Worm (Caenorhabditis elegans) whole organism, young adult: Measurements from ENCODE around the gene C25H3.17.
A peak's percentile ranks its signal among the peaks of the same experiment; 100 is the strongest.

Experiments used
- B0019.2 ChIP-seq: fragments of 200-800 bp; sonication (Bioruptor generic); conservative IDR thresholded peaks from 2 replicates; pipeline ENCODE4 v1.3.6; 2022; ENCODE audit warnings: missing genetic modification reagents, missing genetic modification characterization, missing compliant biosample characterization
- B0261.1 ChIP-seq: sonication (generic microtip); optimal IDR thresholded peaks from 2 replicates; lab custom pipeline; 2016; ENCODE audit warnings: mild to moderate bottlenecking, missing genetic modification characterization, moderate library complexity, missing compliant biosample characterization
- F22D6.2 ChIP-seq: sonication (generic microtip); optimal IDR thresholded peaks from 2 replicates; lab custom pipeline; 2016; ENCODE audit warnings: mild to moderate bottlenecking, missing genetic modification characterization, missing compliant biosample characterization
- F33H1.4 ChIP-seq: fragments of 200-800 bp; sonication (Bioruptor generic); IDR thresholded peaks from 2 replicates; pipeline ENCODE4 v1.3.6; 2022; ENCODE audit warnings: missing genetic modification reagents, missing genetic modification characterization, missing compliant biosample characterization
- F49E8.2 ChIP-seq: sonication (generic microtip); optimal IDR thresholded peaks from 3 replicates; lab custom pipeline; 2017; ENCODE audit warnings: missing genetic modification characterization, mild to moderate bottlenecking, missing compliant biosample characterization, antibody characterized with exemption, moderate library complexity; ENCODE audit not compliant: insufficient read depth
- F55B11.4 ChIP-seq: sonication (generic microtip); optimal IDR thresholded peaks from 2 replicates; lab custom pipeline; 2016; ENCODE audit warnings: missing compliant biosample characterization, missing genetic modification characterization, borderline replicate concordance; ENCODE audit not compliant: insufficient read depth
- F57A8.1 ChIP-seq: fragments of 200-800 bp; sonication (Bioruptor generic); optimal IDR thresholded peaks from 2 replicates; lab custom pipeline; 2018; ENCODE audit warnings: mild to moderate bottlenecking, missing genetic modification characterization, moderate library complexity, missing compliant biosample characterization
- F57C9.4 ChIP-seq: sonication (generic microtip); optimal IDR thresholded peaks from 2 replicates; lab custom pipeline; 2017; ENCODE audit warnings: mild to moderate bottlenecking, missing genetic modification characterization, missing compliant biosample characterization
- K12H6.12 ChIP-seq: fragments of 200-800 bp; sonication (Bioruptor generic); optimal IDR thresholded peaks from 2 replicates; lab custom pipeline; 2018; ENCODE audit warnings: mild to moderate bottlenecking, missing genetic modification characterization, missing compliant biosample characterization
- Y53F4B.3 ChIP-seq: fragments of 200-800 bp; sonication (Bioruptor generic); IDR thresholded peaks from 2 replicates; pipeline ENCODE4 v1.3.6; 2022; ENCODE audit warnings: missing genetic modification reagents, missing genetic modification characterization, missing compliant biosample characterization
- Y53G8AR.9 ChIP-seq: fragments of 200-800 bp; sonication (Bioruptor generic); conservative IDR thresholded peaks from 2 replicates; pipeline ENCODE4 v1.3.6; 2022; ENCODE audit warnings: missing genetic modification reagents, missing genetic modification characterization, missing compliant biosample characterization
- Y79H2A.3 ChIP-seq: fragments of 200-800 bp; sonication (Bioruptor generic); conservative IDR thresholded peaks from 2 replicates; pipeline ENCODE4 v1.3.6; 2022; ENCODE audit warnings: missing genetic modification reagents, missing genetic modification characterization, missing compliant biosample characterization
- atf-7 ChIP-seq: sonication (generic microtip); optimal IDR thresholded peaks from 2 replicates; lab custom pipeline; 2017; ENCODE audit warnings: mild to moderate bottlenecking, missing genetic modification characterization, missing compliant biosample characterization
- athp-1 ChIP-seq: sonication (generic microtip); optimal IDR thresholded peaks from 2 replicates; lab custom pipeline; 2017; ENCODE audit warnings: mild to moderate bottlenecking, missing genetic modification characterization, missing compliant biosample characterization
- attf-3 ChIP-seq: fragments of 200-800 bp; sonication (Bioruptor generic); conservative IDR thresholded peaks from 2 replicates; pipeline ENCODE4 v1.3.6; 2022; ENCODE audit warnings: missing genetic modification reagents, missing genetic modification characterization, missing compliant biosample characterization
- ceh-100 ChIP-seq: fragments of 200-800 bp; sonication (Bioruptor generic); IDR thresholded peaks from 2 replicates; pipeline ENCODE4 v1.3.6; 2022; ENCODE audit warnings: missing genetic modification reagents, missing genetic modification characterization, missing compliant biosample characterization
- ceh-27 ChIP-seq: fragments of 200-800 bp; sonication (Bioruptor generic); optimal IDR thresholded peaks from 2 replicates; lab custom pipeline; 2018; ENCODE audit warnings: mild to moderate bottlenecking, missing genetic modification characterization, moderate library complexity, missing compliant biosample characterization
- ceh-58 ChIP-seq: fragments of 200-800 bp; sonication (Bioruptor generic); IDR thresholded peaks from 2 replicates; pipeline ENCODE4 v1.3.6; 2022; ENCODE audit warnings: missing genetic modification characterization, missing compliant biosample characterization
- chd-7 ChIP-seq: sonication (generic microtip); optimal IDR thresholded peaks from 2 replicates; lab custom pipeline; 2016; ENCODE audit warnings: mild to moderate bottlenecking, missing genetic modification characterization, moderate library complexity, missing compliant biosample characterization
- dox-1 ChIP-seq: fragments of 200-800 bp; sonication (Bioruptor generic); IDR thresholded peaks from 2 replicates; pipeline ENCODE4 v1.3.6; 2022; ENCODE audit warnings: missing genetic modification reagents, missing genetic modification characterization, missing compliant biosample characterization
- egl-18 ChIP-seq: fragments of 200-800 bp; sonication (Bioruptor generic); IDR thresholded peaks from 2 replicates; pipeline ENCODE4 v1.3.6; 2022; ENCODE audit warnings: missing genetic modification reagents, missing genetic modification characterization, missing compliant biosample characterization
- ekl-4 ChIP-seq: fragments of 200-800 bp; sonication (Bioruptor generic); IDR thresholded peaks from 2 replicates; pipeline ENCODE4 v1.3.6; 2022; ENCODE audit warnings: missing genetic modification reagents, missing genetic modification characterization, missing compliant biosample characterization
- gei-17 ChIP-seq: fragments of 200-800 bp; sonication (Bioruptor generic); optimal IDR thresholded peaks from 2 replicates; lab custom pipeline; 2018; ENCODE audit warnings: mild to moderate bottlenecking, missing genetic modification characterization, missing compliant biosample characterization
- him-1 ChIP-seq: sonication (generic microtip); optimal IDR thresholded peaks from 2 replicates; lab custom pipeline; 2016; ENCODE audit warnings: missing genotype, missing genetic modification reagents, missing genetic modification characterization, missing compliant biosample characterization
- hmg-1.2 ChIP-seq: fragments of 200-800 bp; sonication (Bioruptor generic); IDR thresholded peaks from 2 replicates; pipeline ENCODE4 v1.3.6; 2022; ENCODE audit warnings: missing genetic modification reagents, missing genetic modification characterization, missing compliant biosample characterization
- hmg-20 ChIP-seq: fragments of 200-800 bp; sonication (Bioruptor generic); IDR thresholded peaks from 2 replicates; pipeline ENCODE4 v1.3.6; 2022; ENCODE audit warnings: missing genetic modification reagents, missing genetic modification characterization, missing compliant biosample characterization
- let-526 ChIP-seq: fragments of 200-800 bp; sonication (Bioruptor generic); IDR thresholded peaks from 2 replicates; pipeline ENCODE4 v1.3.6; 2022; ENCODE audit warnings: missing genetic modification reagents, missing genetic modification characterization, missing compliant biosample characterization
- let-607 ChIP-seq, 2 experiments: fragments of 200-800 bp in 1 of 2; sonication (Bioruptor generic) in 1 of 2; sonication (generic microtip) in 1 of 2; optimal IDR thresholded peaks; 2 replicates each; lab custom pipeline; 2016 to 2018; ENCODE audit warnings: mild to moderate bottlenecking in 2 of 2, missing compliant biosample characterization in 2 of 2, missing genetic modification characterization in 2 of 2, moderate library complexity in 2 of 2, missing genotype in 1 of 2
- lin-35 ChIP-seq, 3 experiments: fragments of 150-350 bp in 2 of 3; sonication (generic microtip) in 1 of 3; optimal IDR thresholded peaks; 2 replicates each; lab custom pipeline; 2014 to 2018; ENCODE audit warnings: missing biosample characterization in 3 of 3, missing genetic modification characterization in 3 of 3, missing genetic modification reagents in 3 of 3
- lsl-1 ChIP-seq: fragments of 200-800 bp; sonication (Bioruptor generic); optimal IDR thresholded peaks from 2 replicates; lab custom pipeline; 2018; ENCODE audit warnings: mild to moderate bottlenecking, missing genetic modification characterization, moderate library complexity, missing compliant biosample characterization
- madf-3 ChIP-seq: fragments of 200-800 bp; sonication (Bioruptor generic); IDR thresholded peaks from 2 replicates; pipeline ENCODE4 v1.3.6; 2022; ENCODE audit warnings: missing genetic modification reagents, missing genetic modification characterization, missing compliant biosample characterization
- madf-6 ChIP-seq: fragments of 200-800 bp; sonication (Bioruptor generic); IDR thresholded peaks from 2 replicates; pipeline ENCODE4 v1.3.6; 2022; ENCODE audit warnings: missing genetic modification reagents, missing genetic modification characterization, missing compliant biosample characterization
- mes-4 ChIP-seq: sonication (generic microtip); optimal IDR thresholded peaks from 2 replicates; lab custom pipeline; 2016; ENCODE audit warnings: missing genotype, missing genetic modification characterization, missing compliant biosample characterization
- nfyb-1 ChIP-seq: fragments of 200-800 bp; sonication (Bioruptor generic); IDR thresholded peaks from 2 replicates; pipeline ENCODE4 v1.3.6; 2022; ENCODE audit warnings: missing genetic modification reagents, missing genetic modification characterization, missing compliant biosample characterization
- nhr-80 ChIP-seq: sonication (generic microtip); optimal IDR thresholded peaks from 2 replicates; lab custom pipeline; 2016; ENCODE audit warnings: missing genetic modification characterization, missing compliant biosample characterization
- pbrm-1 ChIP-seq: fragments of 200-800 bp; sonication (Bioruptor generic); IDR thresholded peaks from 2 replicates; pipeline ENCODE4 v1.3.6; 2022; ENCODE audit warnings: missing genetic modification reagents, missing genetic modification characterization, missing compliant biosample characterization
- rcor-1 ChIP-seq: fragments of 200-800 bp; sonication (Bioruptor generic); IDR thresholded peaks from 2 replicates; pipeline ENCODE4 v1.3.6; 2022; ENCODE audit warnings: missing genetic modification reagents, missing genetic modification characterization, missing compliant biosample characterization
- rpc-1 ChIP-seq, 2 experiments: fragments of 150-350 bp in 1 of 2; sonication (generic microtip) in 1 of 2; optimal IDR thresholded peaks; 2 replicates each; lab custom pipeline; 2014 to 2018; ENCODE audit warnings: missing biosample characterization in 1 of 2, missing genetic modification characterization in 1 of 2, missing genetic modification reagents in 1 of 2, missing genotype in 1 of 2
- snpc-1.1 ChIP-seq: sonication (generic microtip); optimal IDR thresholded peaks from 2 replicates; lab custom pipeline; 2017; ENCODE audit warnings: missing genetic modification characterization, mild to moderate bottlenecking, missing compliant biosample characterization, antibody characterized with exemption, moderate library complexity, missing genotype, missing genetic modification reagents; ENCODE audit not compliant: insufficient read depth
- snpc-1.3 ChIP-seq: sonication (generic microtip); optimal IDR thresholded peaks from 2 replicates; lab custom pipeline; 2017; ENCODE audit warnings: missing genetic modification characterization, mild to moderate bottlenecking, missing compliant biosample characterization, antibody characterized with exemption, moderate library complexity, missing genotype, missing genetic modification reagents; ENCODE audit not compliant: insufficient read depth
- snpc-3.4 ChIP-seq: sonication (generic microtip); optimal IDR thresholded peaks from 2 replicates; lab custom pipeline; 2017; ENCODE audit warnings: missing genetic modification characterization, mild to moderate bottlenecking, missing compliant biosample characterization, antibody characterized with exemption, moderate library complexity, missing genotype, missing genetic modification reagents
- sptf-2 ChIP-seq: fragments of 200-800 bp; sonication (Bioruptor generic); optimal IDR thresholded peaks from 2 replicates; lab custom pipeline; 2018; ENCODE audit warnings: mild to moderate bottlenecking, missing genetic modification characterization, missing compliant biosample characterization
- tbx-9 ChIP-seq: sonication (generic microtip); optimal IDR thresholded peaks from 2 replicates; lab custom pipeline; 2016; ENCODE audit warnings: borderline replicate concordance, missing genetic modification characterization, inconsistent platforms, missing compliant biosample characterization
- tlf-1 ChIP-seq: fragments of 200-800 bp; sonication (Bioruptor generic); optimal IDR thresholded peaks from 2 replicates; lab custom pipeline; 2018; ENCODE audit warnings: mild to moderate bottlenecking, missing genetic modification characterization, missing compliant biosample characterization
- zfh-2 ChIP-seq: fragments of 200-800 bp; sonication (Bioruptor generic); conservative IDR thresholded peaks from 2 replicates; pipeline ENCODE4 v1.3.6; 2022; ENCODE audit warnings: missing genetic modification reagents, missing genetic modification characterization, missing compliant biosample characterization
- zim-3 ChIP-seq: sonication (generic microtip); optimal IDR thresholded peaks from 2 replicates; lab custom pipeline; 2017; ENCODE audit warnings: mild to moderate bottlenecking, missing genetic modification characterization, moderate library complexity, missing compliant biosample characterization
- ztf-25 ChIP-seq: fragments of 200-800 bp; sonication (Bioruptor generic); IDR thresholded peaks from 2 replicates; pipeline ENCODE4 v1.3.6; 2022; ENCODE audit warnings: missing genetic modification reagents, missing genetic modification characterization, missing compliant biosample characterization

The C25H3.17 gene

ce11 chrII:5701485-5701884, 32.0 kb upstream of the C25H3.17 start (continued):
- TF ChIP-seq F49E8.2 (peak; percentile 64), attf-3 (GFP tag; lab: Robert Waterston, UW) (no peak), nfyb-1 (peak; percentile 53), lin-35 (GFP tag; optimal IDR thresholded peaks at IDR 0.05; lab: Kevin White, UChicago) (peak in 1 of 3 experiments; percentile 15), let-526 (GFP tag; lab: Robert Waterston, UW) (no peak), atf-7 (tag; lab: Kevin White, UChicago) (peak; percentile 6), madf-6 (GFP tag; lab: Robert Waterston, UW) (peak; percentile 63), F55B11.4 (tag; lab: Kevin White, UChicago) (no peak), hmg-20 (peak; percentile 66), ceh-58 (GFP tag; lab: Robert Waterston, UW) (no peak), lsl-1 (GFP tag; lab: Kevin White, UChicago) (peak; percentile 59), gei-17 (GFP tag; lab: Kevin White, UChicago) (no peak), Y79H2A.3 (GFP tag; lab: Robert Waterston, UW) (no peak), rcor-1 (GFP tag; lab: Robert Waterston, UW) (peak; percentile 48; the same call in 1 of the 2 replicates), snpc-1.3 (peak; percentile 78), F33H1.4 (GFP tag; lab: Robert Waterston, UW) (peak; percentile 49; the same call in 1 of the 2 replicates), tbx-9 (tag; lab: Kevin White, UChicago) (no peak), madf-3 (GFP tag; lab: Robert Waterston, UW) (0 out of 2 replicates have a peak, but pooled peaks have one; percentile 13), hmg-1.2 (GFP tag; lab: Robert Waterston, UW) (peak; percentile 87), ztf-25 (GFP tag; lab: Robert Waterston, UW) (no peak), dox-1 (GFP tag; lab: Robert Waterston, UW) (peak; percentile 68), B0261.1 (tag; lab: Kevin White, UChicago) (no peak), zfh-2 (GFP tag; lab: Robert Waterston, UW) (no peak; the same call in 1 of the 2 replicates), tlf-1 (GFP tag; lab: Kevin White, UChicago) (no peak), ceh-27 (GFP tag; lab: Kevin White, UChicago) (peak; percentile 9), let-607 (tag; optimal IDR thresholded peaks at IDR 0.05; lab: Kevin White, UChicago) (no peak), K12H6.12 (tag; lab: Kevin White, UChicago) (no peak), ekl-4 (GFP tag; lab: Robert Waterston, UW) (peak; percentile 47; the same call in 1 of the 2 replicates), chd-7 (peak; percentile 23), mes-4 (tag; lab: Kevin White, UChicago) (no peak), Y53F4B.3 (GFP tag; lab: Robert Waterston, UW) (no peak), nhr-80 (tag; lab: Kevin White, UChicago) (peak; percentile 3), pbrm-1 (GFP tag; lab: Robert Waterston, UW) (peak; percentile 96), F57A8.1 (GFP tag; lab: Kevin White, UChicago) (no peak), Y53G8AR.9 (GFP tag; lab: Robert Waterston, UW) (peak; percentile 72; the same call in 1 of the 2 replicates), rpc-1 (optimal IDR thresholded peaks at IDR 0.05; lab: Kevin White, UChicago) (no peak), rpc-1 (tag; optimal IDR thresholded peaks at IDR 0.05; lab: Kevin White, UChicago) (peak; percentile 4), sptf-2 (GFP tag; lab: Kevin White, UChicago) (no peak), B0019.2 (GFP tag; lab: Robert Waterston, UW) (no peak), F57C9.4 (tag; lab: Kevin White, UChicago) (no peak), zim-3 (no peak), F22D6.2 (tag; lab: Kevin White, UChicago) (no peak), snpc-1.1 (peak; percentile 98), egl-18 (GFP tag; lab: Robert Waterston, UW) (no peak), snpc-3.4 (tag; lab: Kevin White, UChicago) (peak; percentile 92), athp-1 (tag; lab: Kevin White, UChicago) (no peak), him-1 (peak; percentile 88), ceh-100 (GFP tag; lab: Robert Waterston, UW) (no peak)
